Worm (Caenorhabditis elegans) whole organism, L4 larva: ENCODE data around the gene ZK6.8.
A peak's percentile ranks its signal among the peaks of the same experiment; 100 is the strongest.

Experiments used
- D1046.2 ChIP-seq: fragments of 200-800 bp; sonication (Bioruptor generic); IDR thresholded peaks from 2 replicates; pipeline ENCODE4 v1.3.6; 2022; ENCODE audit warnings: missing genetic modification characterization, missing compliant biosample characterization
- F10B5.3 ChIP-seq: sonication (generic microtip); optimal IDR thresholded peaks from 2 replicates; lab custom pipeline; 2016; ENCODE audit warnings: mild to moderate bottlenecking, missing genetic modification characterization, missing compliant biosample characterization
- R02D3.7 ChIP-seq: fragments of 150-350 bp; sonication (generic microtip); optimal IDR thresholded peaks from 3 replicates; lab custom pipeline; 2014; ENCODE audit warnings: missing biosample characterization, missing genetic modification characterization
- T20F7.1 ChIP-seq: fragments of 200-800 bp; sonication (Bioruptor generic); optimal IDR thresholded peaks from 2 replicates; lab custom pipeline; 2018; ENCODE audit warnings: mild to moderate bottlenecking, missing genetic modification characterization, missing compliant biosample characterization
- Y105C5A.15 ChIP-seq: fragments of 200-800 bp; sonication (Bioruptor generic); IDR thresholded peaks from 2 replicates; pipeline ENCODE4 v1.3.6; 2022; ENCODE audit warnings: missing genetic modification characterization, missing compliant biosample characterization
- Y75B8A.6 ChIP-seq: fragments of 200-800 bp; sonication (Bioruptor generic); IDR thresholded peaks from 2 replicates; pipeline ENCODE4 v1.3.6; 2022; ENCODE audit warnings: missing genetic modification reagents, missing genetic modification characterization, missing compliant biosample characterization
- arid-1 ChIP-seq: fragments of 200-800 bp; sonication (Bioruptor generic); conservative IDR thresholded peaks from 2 replicates; pipeline ENCODE4 v1.3.6; 2022; ENCODE audit warnings: missing genetic modification reagents, missing genetic modification characterization, missing compliant biosample characterization
- attf-4 ChIP-seq: sonication (generic microtip); optimal IDR thresholded peaks from 3 replicates; lab custom pipeline; 2017; ENCODE audit warnings: missing biosample characterization, missing genetic modification characterization
- ceh-20 ChIP-seq: fragments of 200-800 bp; sonication (Bioruptor generic); IDR thresholded peaks from 2 replicates; pipeline ENCODE4 v1.3.6; 2022; ENCODE audit warnings: missing genetic modification reagents, missing genetic modification characterization, missing compliant biosample characterization
- ceh-28 ChIP-seq: fragments of 150-350 bp; optimal IDR thresholded peaks from 2 replicates; lab custom pipeline; 2014; ENCODE audit warnings: missing biosample characterization, missing genetic modification reagents, missing genetic modification characterization
- ceh-32 ChIP-seq: sonication (generic microtip); optimal IDR thresholded peaks from 2 replicates; lab custom pipeline; 2016; ENCODE audit warnings: mild to moderate bottlenecking, missing genetic modification characterization, missing compliant biosample characterization; ENCODE audit not compliant: poor library complexity
- ceh-44 ChIP-seq: fragments of 200-800 bp; sonication (Bioruptor generic); IDR thresholded peaks from 2 replicates; pipeline ENCODE4 v1.3.6; 2022; ENCODE audit warnings: missing genetic modification reagents, missing genetic modification characterization, missing compliant biosample characterization
- cey-2 ChIP-seq: sonication (generic microtip); optimal IDR thresholded peaks from 3 replicates; lab custom pipeline; 2017; ENCODE audit warnings: missing genetic modification characterization, mild to moderate bottlenecking, missing compliant biosample characterization, antibody characterized with exemption, borderline replicate concordance; ENCODE audit not compliant: insufficient read depth
- ctbp-1 ChIP-seq: fragments of 200-800 bp; sonication (Bioruptor generic); IDR thresholded peaks from 2 replicates; pipeline ENCODE4 v1.3.6; 2022; ENCODE audit warnings: missing genetic modification reagents, missing genetic modification characterization, missing compliant biosample characterization
- daf-12 ChIP-seq: fragments of 150-350 bp; optimal IDR thresholded peaks from 2 replicates; lab custom pipeline; 2014; ENCODE audit warnings: missing biosample characterization, missing genetic modification reagents, missing genetic modification characterization
- daf-16 ChIP-seq, 3 experiments: sonication (generic microtip); optimal IDR thresholded peaks; 2 replicates each; lab custom pipeline; 2016 to 2017; ENCODE audit warnings: missing genetic modification characterization in 3 of 3, missing genetic modification reagents in 3 of 3, mild to moderate bottlenecking in 2 of 3, missing compliant biosample characterization in 2 of 3, missing biosample characterization in 1 of 3, moderate library complexity in 1 of 3
- daf-8 ChIP-seq: fragments of 200-800 bp; sonication (Bioruptor generic); IDR thresholded peaks from 2 replicates; pipeline ENCODE4 v1.3.6; 2022; ENCODE audit warnings: missing genetic modification characterization, missing compliant biosample characterization
- dmd-6 ChIP-seq: fragments of 200-800 bp; sonication (Bioruptor generic); IDR thresholded peaks from 2 replicates; pipeline ENCODE4 v1.3.6; 2022; ENCODE audit warnings: missing genetic modification reagents, missing genetic modification characterization, missing compliant biosample characterization
- egl-43 ChIP-seq: fragments of 200-800 bp; sonication (Bioruptor generic); IDR thresholded peaks from 2 replicates; pipeline ENCODE4 v1.3.6; 2022; ENCODE audit warnings: missing genetic modification reagents, missing genetic modification characterization, missing compliant biosample characterization
- hif-1 ChIP-seq, 2 experiments: sonication (generic microtip); optimal IDR thresholded peaks; 2 replicates each; lab custom pipeline; 2016 to 2017; ENCODE audit warnings: missing compliant biosample characterization in 2 of 2, missing genetic modification characterization in 2 of 2, missing genetic modification reagents in 2 of 2, missing genotype in 2 of 2, mild to moderate bottlenecking in 1 of 2
- hlh-11 ChIP-seq: fragments of 200-800 bp; sonication (Bioruptor generic); optimal IDR thresholded peaks from 2 replicates; lab custom pipeline; 2018; ENCODE audit warnings: mild to moderate bottlenecking, missing genetic modification characterization, missing compliant biosample characterization
- hlh-30 ChIP-seq: sonication (generic microtip); optimal IDR thresholded peaks from 2 replicates; lab custom pipeline; 2017; ENCODE audit warnings: antibody characterized with exemption, mild to moderate bottlenecking, missing genetic modification characterization, missing compliant biosample characterization; ENCODE audit not compliant: insufficient read depth
- jun-1 ChIP-seq: fragments of 150-350 bp; optimal IDR thresholded peaks from 2 replicates; lab custom pipeline; 2014; ENCODE audit warnings: missing biosample characterization, missing genetic modification reagents, missing genetic modification characterization
- lin-1 ChIP-seq: fragments of 200-800 bp; sonication (Bioruptor generic); IDR thresholded peaks from 2 replicates; pipeline ENCODE4 v1.3.6; 2022; ENCODE audit warnings: missing genetic modification reagents, missing genetic modification characterization, missing compliant biosample characterization
- lin-15B ChIP-seq: fragments of 150-350 bp; sonication (generic microtip); optimal IDR thresholded peaks from 3 replicates; lab custom pipeline; 2014; ENCODE audit warnings: missing biosample characterization, missing genetic modification characterization
- lin-29 ChIP-seq: fragments of 200-800 bp; sonication (Bioruptor generic); IDR thresholded peaks from 2 replicates; pipeline ENCODE4 v1.3.6; 2022; ENCODE audit warnings: missing genetic modification reagents, missing genetic modification characterization, missing compliant biosample characterization
- lin-38 ChIP-seq: fragments of 200-800 bp; sonication (Bioruptor generic); IDR thresholded peaks from 2 replicates; pipeline ENCODE4 v1.3.6; 2022; ENCODE audit warnings: missing genetic modification reagents, missing genetic modification characterization, missing compliant biosample characterization
- madf-5 ChIP-seq, 2 experiments: fragments of 200-800 bp; sonication (Bioruptor generic); IDR thresholded peaks; 2 replicates each; pipeline ENCODE4 v1.3.6; 2022; ENCODE audit warnings: missing compliant biosample characterization in 2 of 2, missing genetic modification characterization in 2 of 2
- mdl-1 ChIP-seq, 2 experiments: fragments of 150-350 bp in 1 of 2; sonication (generic microtip) in 1 of 2; optimal IDR thresholded peaks; 2 replicates each; lab custom pipeline; 2014 to 2017; ENCODE audit warnings: missing biosample characterization in 2 of 2, missing genetic modification characterization in 2 of 2
- mes-2 ChIP-seq: sonication (generic microtip); optimal IDR thresholded peaks from 2 replicates; lab custom pipeline; 2016; ENCODE audit warnings: missing genotype, mild to moderate bottlenecking, missing genetic modification characterization, missing compliant biosample characterization; ENCODE audit not compliant: poor library complexity, severe bottlenecking
- mxl-3 ChIP-seq: fragments of 200-800 bp; sonication (Bioruptor generic); optimal IDR thresholded peaks from 2 replicates; lab custom pipeline; 2018; ENCODE audit warnings: mild to moderate bottlenecking, missing genetic modification characterization, missing compliant biosample characterization
- nhr-28 ChIP-seq: fragments of 150-350 bp; optimal IDR thresholded peaks from 2 replicates; lab custom pipeline; 2014; ENCODE audit warnings: missing biosample characterization, missing genetic modification characterization
- nhr-48 ChIP-seq: sonication (generic microtip); optimal IDR thresholded peaks from 2 replicates; lab custom pipeline; 2016; ENCODE audit warnings: mild to moderate bottlenecking, missing genetic modification characterization, missing compliant biosample characterization
- pqm-1 ChIP-seq: sonication (generic microtip); optimal IDR thresholded peaks from 2 replicates; lab custom pipeline; 2017; ENCODE audit warnings: missing biosample characterization, missing genetic modification characterization
- snpc-4 ChIP-seq: fragments of 150-350 bp; optimal IDR thresholded peaks from 2 replicates; lab custom pipeline; 2014; ENCODE audit warnings: missing biosample characterization, missing genetic modification characterization
- spr-1 ChIP-seq: sonication (generic microtip); optimal IDR thresholded peaks from 2 replicates; lab custom pipeline; 2016; ENCODE audit warnings: mild to moderate bottlenecking, missing genetic modification characterization, missing compliant biosample characterization
- spr-3 ChIP-seq: fragments of 200-800 bp; sonication (Bioruptor generic); optimal IDR thresholded peaks from 2 replicates; lab custom pipeline; 2018; ENCODE audit warnings: mild to moderate bottlenecking, missing genetic modification characterization, missing compliant biosample characterization
- tra-1 ChIP-seq: fragments of 200-800 bp; sonication (Bioruptor generic); IDR thresholded peaks from 2 replicates; pipeline ENCODE4 v1.3.6; 2022; ENCODE audit warnings: missing genetic modification reagents, missing genetic modification characterization, missing compliant biosample characterization
- unc-130 ChIP-seq: sonication (generic microtip); optimal IDR thresholded peaks from 2 replicates; lab custom pipeline; 2016; ENCODE audit warnings: missing genetic modification reagents, missing genetic modification characterization, missing compliant biosample characterization
- zag-1 ChIP-seq: fragments of 150-350 bp; optimal IDR thresholded peaks from 2 replicates; lab custom pipeline; 2014; ENCODE audit warnings: missing biosample characterization, missing genetic modification characterization
- zip-11 ChIP-seq: fragments of 200-800 bp; sonication (Bioruptor generic); IDR thresholded peaks from 2 replicates; pipeline ENCODE4 v1.3.6; 2022; ENCODE audit warnings: missing genetic modification characterization, missing compliant biosample characterization

ZK6.8 gene

ce11 chrV:378231-378630 lies 3.5 kb upstream of the ZK6.8 start:
- TF ChIP-seq F10B5.3: no peak
- no peak for TF ChIP-seq ceh-44 (GFP tag; lab: Robert Waterston, UW)
- TF ChIP-seq nhr-28 (tag; lab: Kevin White, UChicago): peak; percentile 63
- TF ChIP-seq jun-1 (tag; lab: Kevin White, UChicago): no peak
- TF ChIP-seq mxl-3 (GFP tag; lab: Kevin White, UChicago): peak; percentile 19
- TF ChIP-seq zip-11 (GFP tag; lab: Robert Waterston, UW): no peak
- no peak for TF ChIP-seq Y105C5A.15 (GFP tag; lab: Robert Waterston, UW)
- no peak for TF ChIP-seq D1046.2 (GFP tag; lab: Robert Waterston, UW)
- peak; percentile 29 for TF ChIP-seq hlh-30 (tag; lab: Kevin White, UChicago)
- no peak for TF ChIP-seq ceh-28
- no peak for TF ChIP-seq ceh-32 (tag; lab: Kevin White, UChicago)
- TF ChIP-seq zag-1 (tag; lab: Kevin White, UChicago): no peak
- TF ChIP-seq dmd-6 (GFP tag; lab: Robert Waterston, UW): peak; percentile 31
- no peak for TF ChIP-seq madf-5 (GFP tag; IDR thresholded peaks at IDR 0.05; lab: Robert Waterston, UW)
- 0 out of 2 replicates have a peak, but pooled peaks have one; percentile 28 for TF ChIP-seq tra-1 (GFP tag; lab: Robert Waterston, UW)
- TF ChIP-seq spr-3 (GFP tag; lab: Kevin White, UChicago): no peak
- no peak for TF ChIP-seq attf-4 (tag; lab: Kevin White, UChicago)
- TF ChIP-seq spr-1 (tag; lab: Kevin White, UChicago): no peak
- no peak for TF ChIP-seq snpc-4
- TF ChIP-seq hlh-11 (tag; lab: Kevin White, UChicago): peak; percentile 14
- TF ChIP-seq Y75B8A.6 (GFP tag; lab: Robert Waterston, UW): no peak
- no peak for TF ChIP-seq hif-1 (tag; optimal IDR thresholded peaks at IDR 0.05; lab: Kevin White, UChicago)
- TF ChIP-seq arid-1: no peak
- TF ChIP-seq nhr-48 (tag; lab: Kevin White, UChicago): peak; percentile 31
- no peak for TF ChIP-seq R02D3.7 (tag; lab: Kevin White, UChicago)
- no peak for TF ChIP-seq egl-43
- no peak for TF ChIP-seq lin-38 (GFP tag; lab: Robert Waterston, UW)
- TF ChIP-seq daf-8 (GFP tag; lab: Robert Waterston, UW): no peak
- no peak for TF ChIP-seq lin-1 (GFP tag; lab: Robert Waterston, UW)
- TF ChIP-seq mdl-1 (tag; optimal IDR thresholded peaks at IDR 0.05; lab: Kevin White, UChicago): peak in 1 of 2 experiments; percentile 22
- no peak for TF ChIP-seq ctbp-1 (GFP tag; lab: Robert Waterston, UW)
- TF ChIP-seq cey-2 (tag; lab: Kevin White, UChicago): no peak
- no peak for TF ChIP-seq daf-16 (GFP tag; optimal IDR thresholded peaks at IDR 0.05; lab: Kevin White, UChicago)
- TF ChIP-seq daf-16 (tag; optimal IDR thresholded peaks at IDR 0.05; lab: Kevin White, UChicago): no peak

DNA sequence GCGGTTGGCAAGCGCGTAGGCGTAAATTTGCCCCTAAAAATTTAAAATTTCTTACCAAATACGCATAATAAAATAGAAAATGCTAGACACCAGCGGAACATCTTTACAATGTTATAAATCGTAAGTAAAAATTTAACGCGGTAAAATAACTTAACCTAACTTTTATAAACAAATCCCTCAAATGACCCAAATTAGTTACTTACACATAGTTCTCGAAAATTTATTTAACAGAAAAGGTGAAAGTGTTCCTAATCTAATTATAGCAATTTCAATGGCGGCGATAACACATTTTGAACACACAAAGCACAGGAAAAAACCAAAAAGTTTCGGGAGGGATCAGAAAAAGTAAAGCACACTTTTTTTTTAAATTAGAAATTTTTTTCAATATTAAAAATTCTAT lies 1.5 kb upstream of the ZK6.8 start, which contains the start of gene mltn-8:
Gene mltn-8, minus strand, starts transcription at position 101 of the 400 bp plus-strand sequence.
- no peak for TF ChIP-seq T20F7.1 (GFP tag; lab: Kevin White, UChicago)
- TF ChIP-seq hif-1 (tag; optimal IDR thresholded peaks at IDR 0.05; lab: Kevin White, UChicago): no peak
- TF ChIP-seq pqm-1: no peak
- TF ChIP-seq unc-130 (GFP tag; lab: Kevin White, UChicago): no peak
- TF ChIP-seq lin-29 (GFP tag; lab: Robert Waterston, UW): no peak
- TF ChIP-seq hlh-30 (tag; lab: Kevin White, UChicago): no peak
- no peak for TF ChIP-seq daf-12 (tag; lab: Kevin White, UChicago)
- no peak for TF ChIP-seq ceh-20 (GFP tag; lab: Robert Waterston, UW)
- no peak for TF ChIP-seq daf-16 (GFP tag; optimal IDR thresholded peaks at IDR 0.05; lab: Kevin White, UChicago)
- TF ChIP-seq daf-16 (tag; optimal IDR thresholded peaks at IDR 0.05; lab: Kevin White, UChicago): no peak
- no peak for TF ChIP-seq lin-15B
- TF ChIP-seq hlh-11 (tag; lab: Kevin White, UChicago): no peak
- no peak for TF ChIP-seq mes-2 (tag; lab: Kevin White, UChicago)
- no peak for TF ChIP-seq snpc-4
